Worm (Caenorhabditis elegans): ENCODE results near the gene best-23.
A peak's percentile ranks its signal among the peaks of the same experiment; 100 is the strongest.

The best-23 gene

ce11 chrII:7870632-7871031, 36.8 kb downstream of the best-23 start (continued):
- TF ChIP-seq pha-4 (GFP tag; IDR thresholded peaks at IDR 0.05): no peak
- no peak for TF ChIP-seq pha-4 (tag; optimal IDR thresholded peaks at IDR 0.05)
- peak; percentile 76 to 98 for TF ChIP-seq lsy-2 (tag; optimal IDR thresholded peaks at IDR 0.05)
- TF ChIP-seq tag-97 (GFP tag; IDR thresholded peaks at IDR 0.05): no peak
- no peak for TF ChIP-seq lin-39 (tag; optimal IDR thresholded peaks at IDR 0.05)
- TF ChIP-seq nhr-237 (tag; optimal IDR thresholded peaks at IDR 0.05): no peak
- no peak for TF ChIP-seq ceh-44 (GFP tag; IDR thresholded peaks at IDR 0.05)
- TF ChIP-seq nhr-42 (GFP tag; IDR thresholded peaks at IDR 0.05): no peak
- TF ChIP-seq F10B5.3 (tag; optimal IDR thresholded peaks at IDR 0.05): no peak
- TF ChIP-seq lin-13 (GFP tag; optimal IDR thresholded peaks at IDR 0.05): peak; percentile 20
- TF ChIP-seq mep-1 (tag; optimal IDR thresholded peaks at IDR 0.05): peak; percentile 46
- peak in 1 of 2 experiments; percentile 37 for TF ChIP-seq hif-1 (tag; optimal IDR thresholded peaks at IDR 0.05)
- no peak for TF ChIP-seq nhr-76 (tag; optimal IDR thresholded peaks at IDR 0.05)
- no peak for TF ChIP-seq tra-1 (GFP tag; IDR thresholded peaks at IDR 0.05)
- TF ChIP-seq Y5F2A.4 (GFP tag; optimal IDR thresholded peaks at IDR 0.05): no peak
- no peak for TF ChIP-seq ctbp-1 (GFP tag; IDR thresholded peaks at IDR 0.05)
- no peak for TF ChIP-seq daf-19 (GFP tag; conservative IDR thresholded peaks at IDR 0.05)
- no peak for TF ChIP-seq saeg-2 (GFP tag; IDR thresholded peaks at IDR 0.05)
- TF ChIP-seq hlh-30 (tag; optimal IDR thresholded peaks at IDR 0.05; ENCODE audit: insufficient read depth): peak; percentile 71
- peak; percentile 57; the same call in 1 of the 2 replicates for TF ChIP-seq hmg-1.1 (GFP tag; IDR thresholded peaks at IDR 0.05)
- no peak for TF ChIP-seq set-16 (GFP tag; IDR thresholded peaks at IDR 0.05)
- no peak for TF ChIP-seq unc-130 (GFP tag; optimal IDR thresholded peaks at IDR 0.05)
- no peak for TF ChIP-seq D1046.2 (GFP tag; IDR thresholded peaks at IDR 0.05)
- no peak for TF ChIP-seq ceh-28 (tag; optimal IDR thresholded peaks at IDR 0.05)
- TF ChIP-seq skn-1 (tag; optimal IDR thresholded peaks at IDR 0.05): no peak
- peak; percentile 1 for TF ChIP-seq nhr-11 (tag; optimal IDR thresholded peaks at IDR 0.05)
- no peak for TF ChIP-seq ceh-32 (tag; optimal IDR thresholded peaks at IDR 0.05; ENCODE audit: poor library complexity)
- no peak for TF ChIP-seq mxl-2 (GFP tag; conservative IDR thresholded peaks at IDR 0.05)
- peak; percentile 54 for TF ChIP-seq mes-2 (tag; optimal IDR thresholded peaks at IDR 0.05; ENCODE audit: poor library complexity, severe bottlenecking)
- TF ChIP-seq attf-4 (tag; optimal IDR thresholded peaks at IDR 0.05): no peak
- no peak for TF ChIP-seq zip-11 (GFP tag; IDR thresholded peaks at IDR 0.05)
- TF ChIP-seq cey-2 (tag; optimal IDR thresholded peaks at IDR 0.05; ENCODE audit: borderline replicate concordance, insufficient read depth): no peak
- no peak for TF ChIP-seq daf-8 (GFP tag; IDR thresholded peaks at IDR 0.05)
- no peak for TF ChIP-seq nhr-77 (tag; optimal IDR thresholded peaks at IDR 0.05)
- no peak for TF ChIP-seq dmd-9 (GFP tag; IDR thresholded peaks at IDR 0.05)
- TF ChIP-seq egl-43 (GFP tag; IDR thresholded peaks at IDR 0.05): no peak
- no peak for TF ChIP-seq mxl-3 (GFP tag; optimal IDR thresholded peaks at IDR 0.05)
- no peak for TF ChIP-seq mdl-1 (tag; optimal IDR thresholded peaks at IDR 0.05)
- no peak for TF ChIP-seq zfp-3 (GFP tag; conservative IDR thresholded peaks at IDR 0.05)
- TF ChIP-seq daf-16 (GFP tag; optimal IDR thresholded peaks at IDR 0.05): peak; percentile 0 to 86
- peak; percentile 51 for TF ChIP-seq daf-16 (tag; optimal IDR thresholded peaks at IDR 0.05)
- no peak for TF ChIP-seq php-3 (GFP tag; IDR thresholded peaks at IDR 0.05)
- no peak for TF ChIP-seq fkh-10 (GFP tag; optimal IDR thresholded peaks at IDR 0.05)
- no peak for TF ChIP-seq unc-39 (tag; optimal IDR thresholded peaks at IDR 0.05)
- TF ChIP-seq duxl-1 (tag; optimal IDR thresholded peaks at IDR 0.05; ENCODE audit: poor library complexity): no peak
- TF ChIP-seq daf-12 (tag; optimal IDR thresholded peaks at IDR 0.05): no peak
- no peak for TF ChIP-seq nhr-111 (GFP tag; optimal IDR thresholded peaks at IDR 0.05)
- no peak for TF ChIP-seq ZK337.2 (GFP tag; IDR thresholded peaks at IDR 0.05)
